Fruit fly (Drosophila melanogaster): Measurements from ENCODE around the gene bip1.

- TF ChIP-seq CG17806 (tag; optimal IDR thresholded peaks at IDR 0.05) = no peak
- no peak for TF ChIP-seq gl (tag; optimal IDR thresholded peaks at IDR 0.05)
- no peak for TF ChIP-seq CG13204 (GFP tag; optimal IDR thresholded peaks at IDR 0.05)
- TF ChIP-seq Ets98B (GFP tag; IDR thresholded peaks at IDR 0.05) = no peak
- TF ChIP-seq EcR (GFP tag; optimal IDR thresholded peaks at IDR 0.05) = no peak
- TF ChIP-seq CG8159 (tag; optimal IDR thresholded peaks at IDR 0.05) = no peak
- no peak for TF ChIP-seq CG4496 (GFP tag; IDR thresholded peaks at IDR 0.05)
- no peak for TF ChIP-seq CG12605 (GFP tag; IDR thresholded peaks at IDR 0.05)
- no peak for TF ChIP-seq rn (GFP tag; IDR thresholded peaks at IDR 0.05)
Observed at dm6 chr3L:8069167-8069566, 10.7 kb upstream of the bip1 start, which contains the start of gene CG42590.
